Worm (Caenorhabditis elegans) whole organism, late embryonic: ENCODE measurements around the gene kin-15.

Experiments used
- K02D7.2 ChIP-seq: sonication (generic microtip); optimal IDR thresholded peaks from 2 replicates; lab custom pipeline; 2017; ENCODE audit warnings: mild to moderate bottlenecking, missing genetic modification characterization, missing compliant biosample characterization
- K09A11.1 ChIP-seq: sonication (generic microtip); optimal IDR thresholded peaks from 2 replicates; lab custom pipeline; 2017; ENCODE audit warnings: antibody characterized with exemption, mild to moderate bottlenecking, missing genetic modification characterization, missing compliant biosample characterization; ENCODE audit not compliant: insufficient read depth
- ceh-22 ChIP-seq: sonication (generic microtip); optimal IDR thresholded peaks from 2 replicates; lab custom pipeline; 2017; ENCODE audit warnings: missing biosample characterization, missing genetic modification characterization
- gmeb-2 ChIP-seq: sonication (generic microtip); optimal IDR thresholded peaks from 2 replicates; lab custom pipeline; 2016; ENCODE audit warnings: missing genetic modification characterization, inconsistent platforms, missing compliant biosample characterization

ce11 chrII:9403846-9404245 is 29.7 kb downstream of the kin-15 start, which contains the start of gene Y51B9A.5:
- TF ChIP-seq K09A11.1: no peak
- TF ChIP-seq gmeb-2 (tag; lab: Kevin White, UChicago): no peak
- no peak for TF ChIP-seq K02D7.2
- no peak for TF ChIP-seq ceh-22 (tag; lab: Kevin White, UChicago)
